Fruit fly (Drosophila melanogaster): ENCODE data around the gene CG4161.

Gene CG4161

DNA sequence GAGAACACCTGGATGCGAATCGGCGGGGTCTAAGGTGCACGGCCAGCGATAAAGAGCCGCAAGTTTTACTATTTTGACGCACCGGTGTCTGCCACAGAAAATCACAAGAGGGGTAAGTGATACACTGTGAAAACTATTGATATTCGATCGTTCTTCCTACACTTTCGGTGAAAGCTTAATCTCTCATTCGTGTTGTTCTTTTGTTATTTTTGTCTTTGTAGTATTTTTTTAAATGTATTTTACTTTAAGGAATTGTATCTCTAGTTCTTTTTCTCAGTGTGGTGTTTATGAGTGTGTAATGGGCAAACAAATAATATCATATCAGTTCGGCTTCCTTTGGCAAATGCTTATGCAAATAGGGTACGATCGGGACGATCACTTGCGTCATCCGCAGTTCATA is 849 bp upstream of the CG4161 start (continued):
- TF ChIP-seq pum (GFP tag; optimal IDR thresholded peaks at IDR 0.05) = peak; percentile 16
- TF ChIP-seq Ets97D (GFP tag; optimal IDR thresholded peaks at IDR 0.05) = no peak
- no peak for TF ChIP-seq ERR (GFP tag; optimal IDR thresholded peaks at IDR 0.05)
- TF ChIP-seq CG6654 (GFP tag; optimal IDR thresholded peaks at IDR 0.05) = no peak
- peak; percentile 62 for TF ChIP-seq CG12391 (tag; optimal IDR thresholded peaks at IDR 0.05)
- TF ChIP-seq HLH3B (GFP tag; IDR thresholded peaks at IDR 0.05) = no peak
- TF ChIP-seq onecut (GFP tag; IDR thresholded peaks at IDR 0.05) = no peak
- no peak for TF ChIP-seq Deaf1 (tag; optimal IDR thresholded peaks at IDR 0.05)
- no peak for TF ChIP-seq CG15269 (tag; optimal IDR thresholded peaks at IDR 0.05)
- no peak for TF ChIP-seq Gsc (GFP tag; IDR thresholded peaks at IDR 0.05)
- TF ChIP-seq z (GFP tag; IDR thresholded peaks at IDR 0.05) = no peak
- no peak for TF ChIP-seq D (optimal IDR thresholded peaks at IDR 0.05)
- TF ChIP-seq D (GFP tag; optimal IDR thresholded peaks at IDR 0.05) = peak; percentile 47
- no peak for TF ChIP-seq CG17612 (GFP tag; IDR thresholded peaks at IDR 0.05)
- TF ChIP-seq fd96Cb (tag; optimal IDR thresholded peaks at IDR 0.05) = peak; percentile 35
- no peak for TF ChIP-seq CG9215 (GFP tag; IDR thresholded peaks at IDR 0.05)
- no peak for TF ChIP-seq CG2889 (GFP tag; IDR thresholded peaks at IDR 0.05)
- peak in 1 of 2 experiments; percentile 68 for TF ChIP-seq bsh (GFP tag; optimal IDR thresholded peaks at IDR 0.05)
- TF ChIP-seq CG12071 (GFP tag; optimal IDR thresholded peaks at IDR 0.05) = no peak
- no peak for TF ChIP-seq CG3838 (GFP tag; optimal IDR thresholded peaks at IDR 0.05)
- peak; percentile 43 for TF ChIP-seq CG2678 (tag; optimal IDR thresholded peaks at IDR 0.05)
- no peak for TF ChIP-seq pho (GFP tag; optimal IDR thresholded peaks at IDR 0.05)
- TF ChIP-seq CG8290 (GFP tag; optimal IDR thresholded peaks at IDR 0.05) = peak; percentile 40
- TF ChIP-seq CG8290 (tag; optimal IDR thresholded peaks at IDR 0.05) = no peak
- no peak for TF ChIP-seq gt (GFP tag; IDR thresholded peaks at IDR 0.05)
- TF ChIP-seq CG18011 (GFP tag; optimal IDR thresholded peaks at IDR 0.05) = no peak
- peak; percentile 27 for TF ChIP-seq Oli (tag; optimal IDR thresholded peaks at IDR 0.05)

DNA sequence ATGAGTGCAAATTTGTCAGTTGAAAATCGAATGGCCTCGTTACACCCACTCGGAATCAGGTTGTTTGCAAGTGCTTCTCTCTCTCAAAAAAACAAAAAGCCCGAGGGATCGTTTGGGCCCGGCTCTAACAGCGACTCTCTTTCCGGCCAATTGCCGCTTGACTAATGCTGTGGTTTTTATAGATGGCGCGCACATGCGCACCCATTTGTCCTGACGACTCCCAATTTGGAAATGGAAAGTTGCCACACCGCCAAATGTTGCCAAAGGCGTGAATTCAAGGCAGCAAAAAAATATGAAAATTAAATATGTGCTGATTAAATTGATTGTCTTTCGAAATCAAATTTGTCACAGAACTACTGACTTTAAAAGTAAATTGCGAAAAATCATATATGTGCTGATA is 1.8 kb downstream of the CG4161 start:
- TF ChIP-seq dmrt99B (tag; optimal IDR thresholded peaks at IDR 0.05) (no peak), CG12219 (GFP tag; optimal IDR thresholded peaks at IDR 0.05) (no peak), sens (GFP tag) (peak; percentile 6), ewg (GFP tag; optimal IDR thresholded peaks at IDR 0.05) (peak; percentile 73), CG31365 (tag; optimal IDR thresholded peaks at IDR 0.05) (no peak), CTCF (GFP tag; optimal IDR thresholded peaks at IDR 0.05) (peak; percentile 71), crc (GFP tag; optimal IDR thresholded peaks at IDR 0.05) (no peak), Xrp1 (GFP tag; IDR thresholded peaks at IDR 0.05) (no peak), CG11504 (tag; optimal IDR thresholded peaks at IDR 0.05) (peak; percentile 30), vvl (GFP tag; IDR thresholded peaks at IDR 0.05) (no peak)

DNA sequence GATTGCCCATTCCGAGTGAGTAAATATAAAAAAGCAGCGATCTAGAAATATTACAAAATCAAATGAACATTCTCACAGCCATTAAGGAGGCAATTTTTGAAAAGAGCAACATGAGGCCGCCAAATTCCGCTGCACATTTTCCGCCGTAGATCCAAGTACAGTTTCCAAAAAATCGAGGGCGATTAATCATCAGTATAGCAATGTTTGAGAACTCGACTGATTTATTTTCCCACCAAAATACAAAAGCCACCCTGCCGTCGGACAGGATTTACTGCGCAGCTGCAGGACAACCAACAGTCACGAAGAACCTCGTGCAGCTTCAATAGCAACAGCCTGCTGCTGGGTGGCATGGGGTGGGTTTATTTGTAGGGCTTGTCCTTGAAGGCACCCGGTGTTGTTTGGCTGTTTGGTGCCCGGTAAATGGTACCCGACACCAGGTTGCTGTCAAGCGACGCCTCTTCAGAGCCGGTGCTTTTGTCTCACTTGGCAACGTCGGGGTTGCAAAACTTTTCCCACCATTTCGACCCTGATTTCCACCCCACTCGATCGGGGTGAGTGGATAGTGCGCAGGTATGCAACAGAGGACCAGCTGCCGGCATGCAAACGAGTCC is 2.7 kb downstream of the CG4161 start:
- TF ChIP-seq Nf-YC (tag; optimal IDR thresholded peaks at IDR 0.05) (peak; percentile 74), CG18011 (GFP tag; optimal IDR thresholded peaks at IDR 0.05) (no peak), sc (optimal IDR thresholded peaks at IDR 0.05) (no peak), sc (GFP tag; optimal IDR thresholded peaks at IDR 0.05) (no peak), Adf1 (GFP tag; IDR thresholded peaks at IDR 0.05) (peak; percentile 15; the same call in 1 of the 2 replicates), CG3847 (GFP tag; IDR thresholded peaks at IDR 0.05) (no peak), Nf-YB (GFP tag; optimal IDR thresholded peaks at IDR 0.05) (peak; percentile 35), CG8359 (GFP tag; optimal IDR thresholded peaks at IDR 0.05; ENCODE audit: borderline replicate concordance) (no peak), ewg (GFP tag; optimal IDR thresholded peaks at IDR 0.05) (peak; percentile 78), Hey (tag; optimal IDR thresholded peaks at IDR 0.05) (peak; percentile 7), toy (GFP tag; IDR thresholded peaks at IDR 0.05) (no peak), fd96Cb (tag; optimal IDR thresholded peaks at IDR 0.05) (no peak), nerfin-1 (tag; optimal IDR thresholded peaks at IDR 0.05) (peak; percentile 95), da (GFP tag; optimal IDR thresholded peaks at IDR 0.05) (peak; percentile 7), chinmo (GFP tag; IDR thresholded peaks at IDR 0.05; ENCODE audit: partially characterized antibody) (0 out of 4 replicates have a peak, but pooled peaks have one; percentile 48), sd (tag; optimal IDR thresholded peaks at IDR 0.05) (peak; percentile 9), Dip3 (GFP tag; optimal IDR thresholded peaks at IDR 0.05) (no peak), Gug (GFP tag; IDR thresholded peaks at IDR 0.05) (no peak)
